3 fruit fly cellular contexts compared by ENCODE assay signal in the genomic region with DNA sequence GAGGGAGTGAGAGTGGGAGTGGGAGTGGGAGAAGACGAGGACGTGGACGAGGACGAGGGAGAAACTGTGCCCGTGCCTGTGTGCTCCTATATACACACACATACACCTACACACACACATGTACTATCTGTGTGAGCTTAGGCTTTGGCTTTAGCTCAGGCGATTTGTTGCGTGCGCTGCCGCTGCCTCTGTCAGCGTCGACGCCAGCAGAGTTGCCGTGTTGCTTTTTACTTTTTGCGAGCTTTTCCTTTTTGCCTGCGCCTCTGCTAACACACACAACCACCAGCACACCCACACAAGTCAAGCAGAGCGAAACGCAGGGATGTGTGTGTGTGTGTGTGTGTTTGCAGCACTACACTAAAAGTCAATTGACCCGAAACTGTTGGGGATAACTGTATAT.
TF ChIP-seq lines count a peak whose summit lies in the region.

No protein-coding gene starts in this region.

- TF ChIP-seq CTCF in whole organism, embryonic (GFP tag; optimal IDR thresholded peaks at IDR 0.05; lab: Kevin White, UChicago): no peak

TF ChIP-seq in whole organism, embryonic, 481 proteins besides CTCF, POLR2A, EP300 and RAD21:
- TF ChIP-seq Kr (GFP tag; optimal IDR thresholded peaks at IDR 0.05; lab: Kevin White, UChicago): no peak
- TF ChIP-seq zfh2 (GFP tag; optimal IDR thresholded peaks at IDR 0.05; lab: Kevin White, UChicago): no peak
- TF ChIP-seq Adf1 (GFP tag; IDR thresholded peaks at IDR 0.05; lab: Robert Waterston, UW): peak; percentile 93
- no peak for TF ChIP-seq row (GFP tag; IDR thresholded peaks at IDR 0.05; lab: Robert Waterston, UW)
- peak; percentile 41 for TF ChIP-seq Med (GFP tag; lab: Kevin White, UChicago)
- 0 out of 4 replicates have a peak, but pooled peaks have one; percentile 13 for TF ChIP-seq chinmo (GFP tag; IDR thresholded peaks at IDR 0.05; lab: Robert Waterston, UW; ENCODE audit: partially characterized antibody)
- peak; percentile 17 for TF ChIP-seq scrt (GFP tag; optimal IDR thresholded peaks at IDR 0.05; lab: Kevin White, UChicago)
- TF ChIP-seq cg (GFP tag; optimal IDR thresholded peaks at IDR 0.05; lab: Kevin White, UChicago): peak; percentile 19

TF ChIP-seq in whole organism, pupa, 21 proteins besides CTCF, POLR2A, EP300 and RAD21:
- TF ChIP-seq CG32121 (GFP tag; IDR thresholded peaks at IDR 0.05; lab: Robert Waterston, UW) (no peak), CG12605 (GFP tag; IDR thresholded peaks at IDR 0.05; lab: Robert Waterston, UW) (no peak), CG4496 (GFP tag; IDR thresholded peaks at IDR 0.05; lab: Robert Waterston, UW) (0 out of 3 replicates have a peak, but pooled peaks have one; percentile 6)

TF ChIP-seq in whole organism, wandering third instar larva, 38 proteins besides CTCF, POLR2A, EP300 and RAD21:
- TF ChIP-seq Hr83 (GFP tag; optimal IDR thresholded peaks at IDR 0.05; lab: Kevin White, UChicago; ENCODE audit: poor library complexity, severe bottlenecking): peak; percentile 37
- TF ChIP-seq pan (optimal IDR thresholded peaks at IDR 0.05; lab: Kevin White, UChicago): no peak
